Worm (Caenorhabditis elegans): ENCODE results near the gene hcp-3.

DNA sequence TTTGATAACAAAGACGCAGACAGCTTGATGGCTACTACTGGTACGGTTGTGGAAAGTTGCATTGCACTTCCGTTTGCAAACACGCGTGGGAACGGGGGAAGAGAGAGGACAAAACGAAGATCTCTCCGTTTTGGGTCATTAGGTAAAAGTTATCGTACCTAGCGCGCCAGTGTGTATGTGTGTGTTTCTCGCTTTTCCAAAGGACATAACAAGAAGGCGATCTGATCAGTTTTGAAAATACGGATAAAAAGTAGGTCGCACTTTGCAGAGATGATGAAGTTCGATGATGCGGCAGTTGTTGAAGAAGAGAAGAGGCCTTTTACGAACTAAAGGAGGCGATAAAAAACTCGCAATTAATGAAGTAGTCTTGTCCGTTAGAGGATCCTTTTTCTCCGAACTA is 28.8 kb upstream of the hcp-3 start:
- TF ChIP-seq nhr-11 (tag; optimal IDR thresholded peaks at IDR 0.05): no peak
- no peak for TF ChIP-seq nhr-237 (tag; optimal IDR thresholded peaks at IDR 0.05)
- TF ChIP-seq nhr-12 (tag; optimal IDR thresholded peaks at IDR 0.05): no peak
- TF ChIP-seq pqm-1 (tag; optimal IDR thresholded peaks at IDR 0.05): no peak
- no peak for TF ChIP-seq egl-27 (tag; optimal IDR thresholded peaks at IDR 0.05)
- no peak for TF ChIP-seq mdl-1 (tag; optimal IDR thresholded peaks at IDR 0.05)
- TF ChIP-seq nhr-25 (tag; optimal IDR thresholded peaks at IDR 0.05): no peak
- no peak for TF ChIP-seq ama-1 (optimal IDR thresholded peaks at IDR 0.05)
- no peak for TF ChIP-seq daf-12 (tag; optimal IDR thresholded peaks at IDR 0.05)
- TF ChIP-seq ceh-28 (tag; optimal IDR thresholded peaks at IDR 0.05): no peak
- TF ChIP-seq ztf-11 (tag; optimal IDR thresholded peaks at IDR 0.05): no peak
- no peak for TF ChIP-seq lin-15B (tag; optimal IDR thresholded peaks at IDR 0.05)
- no peak for TF ChIP-seq tbx-2 (tag; optimal IDR thresholded peaks at IDR 0.05)
